Fruit fly (Drosophila melanogaster): ENCODE measurements around the gene Boh2.

Gene Boh2

dm6 chr2L:11155166-11155958, 23.5 kb upstream of the Boh2 start, which contains the start of gene CG6287:
Gene CG6287 (minus strand): TSS chr2L:11155721.
- TF ChIP-seq Hnf4 (GFP tag; optimal IDR thresholded peaks at IDR 0.05): peak; percentile 94
- no peak for TF ChIP-seq N (GFP tag; optimal IDR thresholded peaks at IDR 0.05)
- no peak for TF ChIP-seq lola (GFP tag; optimal IDR thresholded peaks at IDR 0.05)
- TF ChIP-seq brk (GFP tag; optimal IDR thresholded peaks at IDR 0.05): peak; percentile 76
- peak; percentile 91 for TF ChIP-seq woc (GFP tag; optimal IDR thresholded peaks at IDR 0.05)
- peak; percentile 45 for TF ChIP-seq Mio (GFP tag; optimal IDR thresholded peaks at IDR 0.05)
- TF ChIP-seq Myc (optimal IDR thresholded peaks at IDR 0.05): no peak
- peak; percentile 97 for TF ChIP-seq Dif (GFP tag; optimal IDR thresholded peaks at IDR 0.05; ENCODE audit: partially characterized antibody)
- TF ChIP-seq Abd-B (GFP tag; optimal IDR thresholded peaks at IDR 0.05): no peak
- TF ChIP-seq Sp1 (GFP tag; optimal IDR thresholded peaks at IDR 0.05): peak; percentile 90
- TF ChIP-seq jim (GFP tag; optimal IDR thresholded peaks at IDR 0.05): peak; percentile 86
- TF ChIP-seq rgr (GFP tag; optimal IDR thresholded peaks at IDR 0.05): peak; percentile 95
- peak; percentile 85 for TF ChIP-seq sage (GFP tag; optimal IDR thresholded peaks at IDR 0.05)
- peak; percentile 26 for TF ChIP-seq Hr83 (GFP tag; optimal IDR thresholded peaks at IDR 0.05; ENCODE audit: poor library complexity, severe bottlenecking)
- TF ChIP-seq fru (GFP tag; optimal IDR thresholded peaks at IDR 0.05): peak; percentile 94
- TF ChIP-seq CrebA (GFP tag; optimal IDR thresholded peaks at IDR 0.05; ENCODE audit: borderline replicate concordance): peak; percentile 44
- TF ChIP-seq Jra (GFP tag; optimal IDR thresholded peaks at IDR 0.05): peak; percentile 87
- no peak for TF ChIP-seq sv (GFP tag; optimal IDR thresholded peaks at IDR 0.05)
- TF ChIP-seq Rel (GFP tag; optimal IDR thresholded peaks at IDR 0.05): peak; percentile 52
- TF ChIP-seq Rel (tag; optimal IDR thresholded peaks at IDR 0.05): no peak
- TF ChIP-seq dl (GFP tag; optimal IDR thresholded peaks at IDR 0.05; ENCODE audit: insufficient read depth in 1 of 2, partially characterized antibody in 2 of 2): peak; percentile 87 to 88
- TF ChIP-seq Dfd (GFP tag; optimal IDR thresholded peaks at IDR 0.05): peak; percentile 18
- peak; percentile 87 for TF ChIP-seq CG9705 (GFP tag; optimal IDR thresholded peaks at IDR 0.05)
- peak; percentile 90 for TF ChIP-seq dmrt93B (GFP tag; optimal IDR thresholded peaks at IDR 0.05)
- TF ChIP-seq h (GFP tag; optimal IDR thresholded peaks at IDR 0.05): peak; percentile 97
- TF ChIP-seq Vsx2 (GFP tag; optimal IDR thresholded peaks at IDR 0.05; ENCODE audit: partially characterized antibody): peak; percentile 85
- no peak for TF ChIP-seq pan (optimal IDR thresholded peaks at IDR 0.05)
- peak; percentile 89 for TF ChIP-seq CG32264 (GFP tag; optimal IDR thresholded peaks at IDR 0.05)
- TF ChIP-seq psq (GFP tag; optimal IDR thresholded peaks at IDR 0.05): peak; percentile 90
- TF ChIP-seq tai (GFP tag; optimal IDR thresholded peaks at IDR 0.05): peak; percentile 88
- TF ChIP-seq usp (GFP tag; optimal IDR thresholded peaks at IDR 0.05): no peak
- peak; percentile 79 for TF ChIP-seq dsf (GFP tag; optimal IDR thresholded peaks at IDR 0.05; ENCODE audit: borderline replicate concordance)
- TF ChIP-seq Hr78 (GFP tag; optimal IDR thresholded peaks at IDR 0.05): no peak
- peak; percentile 58 for TF ChIP-seq GATAd (GFP tag; optimal IDR thresholded peaks at IDR 0.05)
- peak; percentile 96 for TF ChIP-seq HLH106 (tag; optimal IDR thresholded peaks at IDR 0.05)
- peak; percentile 91 for TF ChIP-seq br (GFP tag; optimal IDR thresholded peaks at IDR 0.05)
- TF ChIP-seq ey (GFP tag; optimal IDR thresholded peaks at IDR 0.05): peak; percentile 94
- TF ChIP-seq foxo (GFP tag; optimal IDR thresholded peaks at IDR 0.05): peak; percentile 9 to 94
- TF ChIP-seq OdsH (GFP tag; optimal IDR thresholded peaks at IDR 0.05): peak; percentile 94

DNA sequence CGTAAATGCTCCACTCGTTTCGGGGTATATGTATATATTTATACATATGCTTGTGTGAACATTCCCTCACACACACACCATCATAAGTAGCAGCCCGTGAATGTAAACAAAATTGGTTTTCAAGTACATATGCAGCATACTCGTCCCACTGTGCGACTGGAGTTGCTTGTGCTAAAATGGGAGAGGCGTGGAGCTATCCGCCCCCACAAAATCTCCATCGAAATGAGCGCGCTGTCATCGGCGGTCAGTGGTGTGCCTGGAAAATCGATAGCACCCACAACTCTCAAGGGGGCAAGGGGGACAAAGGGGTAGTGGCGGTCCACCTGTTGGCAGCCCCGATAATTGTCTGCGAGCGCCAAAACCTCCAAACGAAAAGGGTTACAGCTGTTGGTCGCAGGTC, 10.8 kb upstream of the Boh2 start:
- TF ChIP-seq Vsx2 (GFP tag; optimal IDR thresholded peaks at IDR 0.05; ENCODE audit: partially characterized antibody) (no peak), N (GFP tag; optimal IDR thresholded peaks at IDR 0.05) (no peak), Jra (GFP tag; optimal IDR thresholded peaks at IDR 0.05) (no peak), dl (GFP tag; optimal IDR thresholded peaks at IDR 0.05; ENCODE audit: insufficient read depth in 1 of 2, partially characterized antibody in 2 of 2) (no peak), CG32264 (GFP tag; optimal IDR thresholded peaks at IDR 0.05) (no peak), pan (optimal IDR thresholded peaks at IDR 0.05) (no peak), Hr78 (GFP tag; optimal IDR thresholded peaks at IDR 0.05) (no peak), usp (GFP tag; optimal IDR thresholded peaks at IDR 0.05) (no peak), woc (GFP tag; optimal IDR thresholded peaks at IDR 0.05) (no peak), Dif (GFP tag; optimal IDR thresholded peaks at IDR 0.05; ENCODE audit: partially characterized antibody) (no peak), dsf (GFP tag; optimal IDR thresholded peaks at IDR 0.05; ENCODE audit: borderline replicate concordance) (no peak), sage (GFP tag; optimal IDR thresholded peaks at IDR 0.05) (no peak), brk (GFP tag; optimal IDR thresholded peaks at IDR 0.05) (no peak), sv (GFP tag; optimal IDR thresholded peaks at IDR 0.05) (no peak), Rel (GFP tag; optimal IDR thresholded peaks at IDR 0.05) (no peak), Rel (tag; optimal IDR thresholded peaks at IDR 0.05) (no peak), HLH106 (tag; optimal IDR thresholded peaks at IDR 0.05) (no peak), jim (GFP tag; optimal IDR thresholded peaks at IDR 0.05) (no peak), lola (GFP tag; optimal IDR thresholded peaks at IDR 0.05) (no peak)

Data from whole organism, wandering third instar larva.